Fruit fly (Drosophila melanogaster): ENCODE measurements around the gene Zmynd10.
A peak's percentile ranks its signal among the peaks of the same experiment; 100 is the strongest.

Zmynd10 gene

DNA sequence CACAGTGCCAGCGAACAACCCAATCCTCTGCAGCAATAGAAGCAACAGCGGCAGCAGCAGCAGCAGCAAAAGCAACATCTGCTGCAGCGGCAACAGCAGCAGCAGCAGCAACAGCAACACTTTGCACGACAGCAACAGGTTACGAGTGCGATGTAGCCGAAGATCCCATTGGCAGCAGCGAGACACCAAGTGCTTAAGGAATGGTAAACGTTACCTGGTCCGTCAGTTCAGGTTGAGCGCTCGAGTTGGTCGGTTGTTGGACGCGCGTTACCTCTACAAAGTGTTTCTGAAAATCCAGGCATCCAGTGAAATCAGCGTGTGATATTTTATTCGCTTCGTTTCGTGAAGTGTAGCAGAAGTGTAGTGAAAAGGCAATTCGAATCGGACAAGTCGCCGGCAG lies 2.5 kb upstream of the Zmynd10 start, which contains the start of gene CG17672 (continued):
- TF ChIP-seq CG6808 (GFP tag; optimal IDR thresholded peaks at IDR 0.05) (no peak), achi (GFP tag; optimal IDR thresholded peaks at IDR 0.05) (no peak), CG10669 (GFP tag; optimal IDR thresholded peaks at IDR 0.05) (no peak), CG3032 (tag; optimal IDR thresholded peaks at IDR 0.05) (no peak), CG4318 (GFP tag; optimal IDR thresholded peaks at IDR 0.05) (no peak), CG11902 (GFP tag; optimal IDR thresholded peaks at IDR 0.05) (no peak), CG6163 (GFP tag; IDR thresholded peaks at IDR 0.05) (peak; percentile 54; the same call in 1 of the 3 replicates), Smox (GFP tag; optimal IDR thresholded peaks at IDR 0.05) (no peak), CG3919 (GFP tag; optimal IDR thresholded peaks at IDR 0.05) (peak; percentile 79), topi (GFP tag; optimal IDR thresholded peaks at IDR 0.05) (peak; percentile 6), fd85E (GFP tag; optimal IDR thresholded peaks at IDR 0.05) (no peak), Hr38 (GFP tag; optimal IDR thresholded peaks at IDR 0.05) (no peak), acj6 (GFP tag; optimal IDR thresholded peaks at IDR 0.05) (no peak), Eip93F (GFP tag; optimal IDR thresholded peaks at IDR 0.05) (no peak), Sox14 (GFP tag; optimal IDR thresholded peaks at IDR 0.05) (no peak), Sox102F (GFP tag; optimal IDR thresholded peaks at IDR 0.05) (peak; percentile 17), OdsH (GFP tag; optimal IDR thresholded peaks at IDR 0.05) (no peak), pdm3 (GFP tag; optimal IDR thresholded peaks at IDR 0.05) (no peak), CG6792 (GFP tag; optimal IDR thresholded peaks at IDR 0.05) (no peak), CG6276 (GFP tag; optimal IDR thresholded peaks at IDR 0.05) (no peak), CG6854 (GFP tag; optimal IDR thresholded peaks at IDR 0.05) (no peak)

DNA sequence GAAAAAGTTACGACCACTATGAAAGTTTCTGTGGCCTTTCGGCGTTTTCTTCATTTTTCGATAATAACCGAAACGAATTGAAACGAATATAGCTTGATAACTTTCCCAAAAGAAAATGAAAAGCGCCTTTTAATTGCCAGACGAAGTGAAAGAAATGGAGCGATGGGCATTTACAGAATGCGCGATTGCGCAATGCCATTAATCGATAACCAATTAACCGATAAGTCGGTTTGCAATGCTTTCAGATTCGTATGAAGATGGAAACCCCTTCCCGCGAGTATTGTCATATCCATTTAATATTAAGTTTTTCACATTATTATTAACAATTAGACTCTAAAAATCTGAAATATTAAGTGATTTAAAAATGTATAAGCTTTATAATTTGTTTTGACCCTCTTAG lies 1.1 kb upstream of the Zmynd10 start:
- TF ChIP-seq vri (GFP tag; optimal IDR thresholded peaks at IDR 0.05) (no peak), CG16779 (tag; optimal IDR thresholded peaks at IDR 0.05) (no peak), CG11902 (GFP tag; optimal IDR thresholded peaks at IDR 0.05) (no peak)

DNA sequence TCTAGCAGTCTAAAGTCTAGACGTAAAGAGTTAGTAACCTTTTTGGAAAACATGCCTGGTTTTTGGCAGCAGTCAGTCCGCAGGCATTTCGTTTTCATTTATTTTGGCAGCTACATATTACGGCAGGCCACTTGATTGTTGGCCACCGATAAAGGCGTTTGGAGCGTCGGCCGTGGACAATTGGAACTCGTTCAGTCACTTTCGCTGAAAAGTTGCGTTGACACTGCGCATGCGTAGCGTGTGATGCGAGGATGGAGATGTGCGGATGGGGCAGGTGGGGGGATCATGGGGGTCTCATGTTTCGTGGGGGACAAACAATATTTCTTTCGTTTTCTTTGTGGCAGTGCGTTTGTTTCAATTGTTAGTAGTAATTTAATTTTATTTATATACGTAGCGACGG lies 635 bp upstream of the Zmynd10 start:
- TF ChIP-seq CG8319 (GFP tag; optimal IDR thresholded peaks at IDR 0.05), result no peak
- TF ChIP-seq Gug (GFP tag; IDR thresholded peaks at IDR 0.05), result no peak
- TF ChIP-seq CG10669 (GFP tag; optimal IDR thresholded peaks at IDR 0.05), result no peak
- TF ChIP-seq net (GFP tag; optimal IDR thresholded peaks at IDR 0.05), result no peak
- TF ChIP-seq fkh (GFP tag; optimal IDR thresholded peaks at IDR 0.05), result no peak
- no peak for TF ChIP-seq CG34406 (GFP tag; optimal IDR thresholded peaks at IDR 0.05)
- TF ChIP-seq CG31627 (GFP tag; optimal IDR thresholded peaks at IDR 0.05), result no peak
- peak; percentile 85 for TF ChIP-seq Blimp-1 (GFP tag; optimal IDR thresholded peaks at IDR 0.05)
- no peak for TF ChIP-seq CG8632 (GFP tag; optimal IDR thresholded peaks at IDR 0.05)

DNA sequence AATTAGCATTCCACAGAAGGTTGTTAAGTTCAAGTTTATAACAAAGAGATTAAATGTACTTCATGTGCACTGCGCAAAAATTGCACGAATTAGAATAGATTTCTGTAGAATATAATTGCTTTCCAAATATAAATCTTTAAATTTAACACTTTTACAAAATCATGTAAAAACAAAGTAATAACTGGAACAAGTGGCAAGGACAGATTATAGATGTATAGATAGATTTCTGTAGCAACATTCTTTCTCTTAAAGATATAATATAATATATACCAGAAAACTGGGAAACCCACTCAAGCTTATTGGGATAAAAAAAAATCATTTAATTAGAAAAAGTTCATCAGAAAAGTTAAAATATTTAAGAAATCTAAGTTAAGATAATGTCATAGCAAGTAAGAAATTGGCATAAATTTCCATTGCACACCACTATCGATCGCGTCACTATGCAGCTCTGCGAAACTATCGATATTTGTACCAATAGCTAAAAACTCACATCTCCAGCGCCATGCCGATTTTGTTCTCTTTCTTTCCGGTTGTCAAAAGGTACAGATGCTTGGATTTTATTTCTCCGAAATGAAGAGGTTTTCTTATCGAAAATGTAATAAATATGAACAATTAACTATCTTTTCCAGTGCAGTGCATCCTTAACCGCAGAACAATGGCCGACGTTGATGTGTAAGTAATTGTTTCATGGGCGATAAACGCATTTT lies 3.2 kb downstream of the Zmynd10 start, which contains the start of gene RpS12:
TSS of gene RpS12 (plus strand) at position 499 of the 707 bp plus-strand sequence.
- TF ChIP-seq CG6808 (GFP tag; optimal IDR thresholded peaks at IDR 0.05) (peak; percentile 38), CG32006 (GFP tag; optimal IDR thresholded peaks at IDR 0.05) (peak; percentile 48), lz (GFP tag; optimal IDR thresholded peaks at IDR 0.05) (peak; percentile 79), CG8632 (GFP tag; optimal IDR thresholded peaks at IDR 0.05) (peak; percentile 59), Eip75B (GFP tag; optimal IDR thresholded peaks at IDR 0.05) (peak; percentile 27), salr (GFP tag; optimal IDR thresholded peaks at IDR 0.05) (peak; percentile 60 to 66), Gug (GFP tag; IDR thresholded peaks at IDR 0.05) (no peak; the same call in 1 of the 2 replicates), achi (GFP tag; optimal IDR thresholded peaks at IDR 0.05) (peak; percentile 94), CG16779 (tag; optimal IDR thresholded peaks at IDR 0.05) (peak; percentile 12), Hr38 (GFP tag; optimal IDR thresholded peaks at IDR 0.05) (no peak), Ets96B (tag; optimal IDR thresholded peaks at IDR 0.05) (peak; percentile 22), CG6163 (GFP tag; IDR thresholded peaks at IDR 0.05) (peak; percentile 74), CG1621 (tag; optimal IDR thresholded peaks at IDR 0.05) (peak; percentile 51), Smox (GFP tag; optimal IDR thresholded peaks at IDR 0.05) (peak; percentile 43), CG8319 (GFP tag; optimal IDR thresholded peaks at IDR 0.05) (peak; percentile 44), OdsH (GFP tag; optimal IDR thresholded peaks at IDR 0.05) (peak; percentile 57), CG10631 (GFP tag; optimal IDR thresholded peaks at IDR 0.05) (peak; percentile 69), Sox102F (GFP tag; optimal IDR thresholded peaks at IDR 0.05) (peak; percentile 68), Met (GFP tag; optimal IDR thresholded peaks at IDR 0.05) (peak; percentile 71), dsx (GFP tag; optimal IDR thresholded peaks at IDR 0.05; ENCODE audit: poor library complexity, severe bottlenecking) (no peak), CG6854 (GFP tag; optimal IDR thresholded peaks at IDR 0.05) (peak; percentile 90), ss (GFP tag; optimal IDR thresholded peaks at IDR 0.05) (peak in 1 of 2 experiments; percentile 71), fkh (GFP tag; optimal IDR thresholded peaks at IDR 0.05) (peak; percentile 25), acj6 (GFP tag; optimal IDR thresholded peaks at IDR 0.05) (peak; percentile 44), Eip78C (GFP tag) (peak; percentile 81), pdm3 (GFP tag; optimal IDR thresholded peaks at IDR 0.05) (peak; percentile 63), CG11902 (GFP tag; optimal IDR thresholded peaks at IDR 0.05) (no peak), fd59A (GFP tag; optimal IDR thresholded peaks at IDR 0.05) (peak; percentile 7)

All from whole organism, prepupa.